Worm (Caenorhabditis elegans): Measurements from ENCODE around the gene srj-45.

DNA sequence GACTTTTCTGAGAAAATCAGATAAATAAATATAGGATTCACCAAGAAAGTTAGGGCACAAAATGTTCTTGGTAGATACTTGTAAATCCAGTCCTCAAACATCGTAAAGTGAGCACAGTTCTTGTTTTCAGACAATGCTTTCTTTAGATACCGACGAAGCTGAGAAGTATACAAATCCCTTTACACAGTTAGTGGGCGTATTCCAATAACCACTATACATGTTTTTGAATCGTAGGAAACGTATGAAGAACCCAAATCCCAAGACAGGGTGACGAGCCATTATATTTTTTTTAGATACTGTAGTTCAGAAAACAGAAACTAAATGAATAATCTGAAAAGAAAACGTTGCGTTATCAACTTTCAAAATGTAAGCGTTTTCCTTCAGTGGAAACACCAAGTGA is 9.4 kb upstream of the srj-45 start, which contains the start of gene srj-44:
- TF ChIP-seq blmp-1 (tag; optimal IDR thresholded peaks at IDR 0.05) (no peak), mab-5 (tag; optimal IDR thresholded peaks at IDR 0.05) (no peak), lin-32 (GFP tag; optimal IDR thresholded peaks at IDR 0.05) (no peak), pha-4 (tag; optimal IDR thresholded peaks at IDR 0.05) (no peak), unc-62 (GFP tag; optimal IDR thresholded peaks at IDR 0.05) (no peak)
